Worm (Caenorhabditis elegans) whole organism, dauer: ENCODE measurements around the gene T16G1.18.

Experiments used
- unc-62 ChIP-seq: sonication (generic microtip); optimal IDR thresholded peaks from 2 replicates; lab custom pipeline; 2017; ENCODE audit warnings: missing biosample characterization, missing genetic modification reagents, missing genetic modification characterization

The T16G1.18 gene

DNA sequence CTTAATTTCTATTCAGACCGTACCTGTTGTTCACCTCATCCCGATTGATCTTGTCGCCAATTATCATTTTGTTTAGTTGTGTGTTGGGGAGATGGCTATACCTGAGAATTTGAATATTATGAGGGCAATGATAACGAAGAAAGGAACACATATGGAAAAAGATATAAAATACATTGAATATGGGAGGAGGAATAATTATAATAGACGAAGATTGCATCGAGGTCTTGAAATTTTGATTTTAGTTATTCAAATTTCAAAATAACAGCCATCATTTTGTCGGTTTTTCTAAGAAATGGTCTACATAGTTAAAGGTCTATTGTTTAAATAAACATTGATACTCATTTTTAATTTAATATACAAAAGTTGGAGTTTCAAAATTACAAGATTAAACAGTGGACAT, 36.0 kb downstream of the T16G1.18 start, which contains the start of gene shw-3:
TSS of gene shw-3 (minus strand) at position 101 of the 400 bp plus-strand sequence.
- no peak for TF ChIP-seq unc-62 (GFP tag; lab: Kevin White, UChicago)

ce11 chrV:12988256-12988655, 37.2 kb downstream of the T16G1.18 start, which contains the start of gene F15B9.8:
Gene F15B9.8, plus strand, starts transcription at chrV:12988556.
- TF ChIP-seq unc-62 (GFP tag; lab: Kevin White, UChicago) = no peak

DNA sequence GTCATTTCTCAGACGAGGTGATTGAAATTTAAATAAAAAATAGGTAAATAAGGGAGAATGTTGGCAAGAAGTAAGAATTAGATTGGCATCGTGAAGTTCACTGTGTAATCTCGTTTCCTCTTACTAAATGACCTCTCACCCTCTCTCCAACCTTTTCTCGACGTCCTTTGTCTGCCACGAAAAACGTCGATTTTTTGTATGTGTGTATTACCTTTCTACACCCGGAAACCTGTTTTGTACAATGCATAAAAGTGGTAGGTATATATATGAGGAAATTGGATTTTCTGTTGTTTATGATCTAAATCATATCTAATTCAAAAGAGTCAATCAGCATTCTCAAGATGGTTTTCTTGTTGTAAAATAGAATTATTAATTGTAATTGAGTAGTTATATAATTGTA, 41.8 kb downstream of the T16G1.18 start, which contains the start of the genes F15B9.11 and dsl-7:
TSS of gene F15B9.11 (minus strand) at position 5 of the 400 bp plus-strand sequence.
TSS of gene dsl-7 (plus strand) at position 260 of the 400 bp plus-strand sequence.
- no peak for TF ChIP-seq unc-62 (GFP tag; lab: Kevin White, UChicago)

ce11 chrV:12995269-12995668, 44.2 kb downstream of the T16G1.18 start, which contains the start of gene far-5:
Gene far-5, plus strand, starts transcription at chrV:12995569.
- no peak for TF ChIP-seq unc-62 (GFP tag; lab: Kevin White, UChicago)

DNA sequence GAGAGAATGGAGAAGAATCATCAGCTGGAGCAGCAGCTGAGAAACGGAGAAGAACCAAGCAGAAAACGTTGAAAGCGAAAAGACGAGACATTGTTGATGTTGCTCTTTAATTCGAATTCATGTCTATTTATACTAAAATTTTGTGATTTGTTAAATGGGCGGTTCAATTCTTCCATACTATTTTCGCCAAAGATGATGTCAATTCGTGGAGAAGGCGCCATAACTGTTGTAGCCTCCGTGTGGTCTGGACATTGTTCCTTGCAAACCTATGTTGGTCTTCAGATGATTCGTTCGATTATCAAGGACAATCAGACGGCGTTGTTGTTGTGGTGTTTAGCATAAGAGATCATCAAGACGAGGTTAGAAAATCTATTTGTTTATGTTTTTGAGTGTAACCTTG, 46.3 kb downstream of the T16G1.18 start, which contains the start of gene far-3:
TSS of gene far-3 (minus strand) at position 101 of the 400 bp plus-strand sequence.
- TF ChIP-seq unc-62 (GFP tag; lab: Kevin White, UChicago) = no peak

DNA sequence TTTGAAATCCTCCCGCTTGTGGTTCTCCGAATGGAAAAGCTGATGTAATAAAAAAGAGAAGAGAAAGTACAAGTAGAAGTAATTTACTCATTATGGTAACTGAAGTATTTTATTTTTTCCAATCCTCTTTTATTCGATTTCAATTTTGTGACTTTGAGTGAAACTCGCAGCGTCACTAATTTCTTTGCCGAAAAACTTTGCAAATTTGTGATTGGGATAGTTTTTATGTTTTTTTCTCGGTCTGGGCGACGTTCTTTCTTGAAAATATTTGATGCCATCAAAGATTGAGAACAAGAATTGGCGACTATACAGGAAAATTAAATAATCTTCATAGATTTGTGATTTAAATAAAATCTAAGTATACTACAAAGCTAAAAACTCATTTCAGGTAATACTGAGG, 48.5 kb downstream of the T16G1.18 start, which contains the start of gene far-4:
TSS of gene far-4 (minus strand) at position 101 of the 400 bp plus-strand sequence.
- no peak for TF ChIP-seq unc-62 (GFP tag; lab: Kevin White, UChicago)

DNA sequence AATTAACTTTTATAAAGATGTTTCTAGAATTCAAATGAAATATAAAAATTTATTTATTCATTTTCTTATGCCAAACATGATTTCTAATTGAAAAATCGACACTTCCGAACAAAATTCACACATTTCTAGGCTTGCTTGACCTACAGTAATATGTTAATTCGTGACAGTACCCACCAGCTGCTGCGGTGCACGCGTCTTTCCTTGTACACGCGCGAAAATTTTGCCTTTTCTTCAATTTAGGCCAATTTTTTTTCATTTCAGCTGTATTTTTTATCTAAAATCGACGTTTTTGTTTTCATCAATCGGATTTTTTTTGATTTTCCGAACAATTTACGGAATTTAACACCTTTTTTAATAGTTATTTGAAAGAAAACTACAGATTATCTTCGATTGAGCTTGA, 49.0 kb downstream of the T16G1.18 start:
- TF ChIP-seq unc-62 (GFP tag; lab: Kevin White, UChicago) = no peak
